Worm (Caenorhabditis elegans) whole organism, young adult: ENCODE data around the gene nhr-203.

Experiments used
- B0035.1 ChIP-seq: sonication (generic microtip); optimal IDR thresholded peaks from 2 replicates; lab custom pipeline; 2016; ENCODE audit warnings: missing genetic modification characterization, mild to moderate bottlenecking, missing compliant biosample characterization, missing genotype, missing genetic modification reagents
- B0336.3 ChIP-seq: fragments of 200-800 bp; sonication (Bioruptor generic); IDR thresholded peaks from 2 replicates; pipeline ENCODE4 v1.3.6; 2022; ENCODE audit warnings: missing genetic modification characterization, missing compliant biosample characterization
- F33H1.4 ChIP-seq: fragments of 200-800 bp; sonication (Bioruptor generic); IDR thresholded peaks from 2 replicates; pipeline ENCODE4 v1.3.6; 2022; ENCODE audit warnings: missing genetic modification reagents, missing genetic modification characterization, missing compliant biosample characterization
- F37B4.10 ChIP-seq: fragments of 200-800 bp; sonication (Bioruptor generic); IDR thresholded peaks from 2 replicates; pipeline ENCODE4 v1.3.6; 2022; ENCODE audit warnings: missing genetic modification characterization, missing compliant biosample characterization
- F55B11.4 ChIP-seq: sonication (generic microtip); optimal IDR thresholded peaks from 2 replicates; lab custom pipeline; 2016; ENCODE audit warnings: missing compliant biosample characterization, missing genetic modification characterization, borderline replicate concordance; ENCODE audit not compliant: insufficient read depth
- K12H6.12 ChIP-seq: fragments of 200-800 bp; sonication (Bioruptor generic); optimal IDR thresholded peaks from 2 replicates; lab custom pipeline; 2018; ENCODE audit warnings: mild to moderate bottlenecking, missing genetic modification characterization, missing compliant biosample characterization
- T07F8.4 ChIP-seq: sonication (generic microtip); optimal IDR thresholded peaks from 2 replicates; lab custom pipeline; 2016; ENCODE audit warnings: mild to moderate bottlenecking, missing genetic modification characterization, moderate library complexity, missing compliant biosample characterization
- T26A5.8 ChIP-seq: sonication (generic microtip); optimal IDR thresholded peaks from 2 replicates; lab custom pipeline; 2016; ENCODE audit warnings: missing genetic modification characterization, missing compliant biosample characterization
- Y53G8AR.9 ChIP-seq: fragments of 200-800 bp; sonication (Bioruptor generic); conservative IDR thresholded peaks from 2 replicates; pipeline ENCODE4 v1.3.6; 2022; ENCODE audit warnings: missing genetic modification reagents, missing genetic modification characterization, missing compliant biosample characterization
- Y95B8A.8 ChIP-seq: fragments of 200-800 bp; sonication (Bioruptor generic); IDR thresholded peaks from 2 replicates; pipeline ENCODE4 v1.3.6; 2022; ENCODE audit warnings: missing genetic modification reagents, missing genetic modification characterization, missing compliant biosample characterization
- akir-1 ChIP-seq: fragments of 200-800 bp; sonication (Bioruptor generic); optimal IDR thresholded peaks from 2 replicates; lab custom pipeline; 2018; ENCODE audit warnings: mild to moderate bottlenecking, missing genetic modification characterization, moderate library complexity, missing compliant biosample characterization
- athp-1 ChIP-seq: sonication (generic microtip); optimal IDR thresholded peaks from 2 replicates; lab custom pipeline; 2017; ENCODE audit warnings: mild to moderate bottlenecking, missing genetic modification characterization, missing compliant biosample characterization
- attf-3 ChIP-seq: fragments of 200-800 bp; sonication (Bioruptor generic); conservative IDR thresholded peaks from 2 replicates; pipeline ENCODE4 v1.3.6; 2022; ENCODE audit warnings: missing genetic modification reagents, missing genetic modification characterization, missing compliant biosample characterization
- attf-5 ChIP-seq: fragments of 200-800 bp; sonication (Bioruptor generic); optimal IDR thresholded peaks from 2 replicates; lab custom pipeline; 2018; ENCODE audit warnings: mild to moderate bottlenecking, missing genetic modification characterization, missing compliant biosample characterization
- attf-6 ChIP-seq: fragments of 200-800 bp; sonication (Bioruptor generic); IDR thresholded peaks from 2 replicates; pipeline ENCODE4 v1.3.6; 2022; ENCODE audit warnings: missing genetic modification reagents, missing genetic modification characterization, missing compliant biosample characterization
- bed-1 ChIP-seq: fragments of 200-800 bp; sonication (Bioruptor generic); IDR thresholded peaks from 2 replicates; pipeline ENCODE4 v1.3.6; 2022; ENCODE audit warnings: missing genetic modification reagents, missing genetic modification characterization, missing compliant biosample characterization
- bed-2 ChIP-seq: fragments of 200-800 bp; sonication (Bioruptor generic); IDR thresholded peaks from 2 replicates; pipeline ENCODE4 v1.3.6; 2022; ENCODE audit warnings: missing genetic modification reagents, missing genetic modification characterization, missing compliant biosample characterization
- cebp-1 ChIP-seq, 2 experiments: fragments of 200-800 bp in 1 of 2; sonication (Bioruptor generic) in 1 of 2; sonication (generic microtip) in 1 of 2; IDR thresholded peaks in 1 of 2; optimal IDR thresholded peaks in 1 of 2; 2 replicates each; pipeline versions ENCODE4 v1.3.6 to Lab custom; 2017 to 2022; ENCODE audit warnings: missing compliant biosample characterization in 2 of 2, missing genetic modification characterization in 2 of 2, mild to moderate bottlenecking in 1 of 2, missing genetic modification reagents in 1 of 2, moderate library complexity in 1 of 2
- cebp-2 ChIP-seq: fragments of 200-800 bp; sonication (Bioruptor generic); IDR thresholded peaks from 2 replicates; pipeline ENCODE4 v1.3.6; 2022; ENCODE audit warnings: missing genetic modification characterization, missing compliant biosample characterization
- ceh-100 ChIP-seq: fragments of 200-800 bp; sonication (Bioruptor generic); IDR thresholded peaks from 2 replicates; pipeline ENCODE4 v1.3.6; 2022; ENCODE audit warnings: missing genetic modification reagents, missing genetic modification characterization, missing compliant biosample characterization
- ceh-27 ChIP-seq: fragments of 200-800 bp; sonication (Bioruptor generic); optimal IDR thresholded peaks from 2 replicates; lab custom pipeline; 2018; ENCODE audit warnings: mild to moderate bottlenecking, missing genetic modification characterization, moderate library complexity, missing compliant biosample characterization
- ceh-40 ChIP-seq: fragments of 200-800 bp; sonication (Bioruptor generic); IDR thresholded peaks from 2 replicates; pipeline ENCODE4 v1.3.6; 2022; ENCODE audit warnings: missing genetic modification characterization, missing compliant biosample characterization
- ceh-58 ChIP-seq: fragments of 200-800 bp; sonication (Bioruptor generic); IDR thresholded peaks from 2 replicates; pipeline ENCODE4 v1.3.6; 2022; ENCODE audit warnings: missing genetic modification characterization, missing compliant biosample characterization
- ceh-79 ChIP-seq: sonication (generic microtip); optimal IDR thresholded peaks from 2 replicates; lab custom pipeline; 2017; ENCODE audit warnings: mild to moderate bottlenecking, missing genetic modification characterization, missing compliant biosample characterization
- ceh-91 ChIP-seq: fragments of 200-800 bp; sonication (Bioruptor generic); IDR thresholded peaks from 2 replicates; pipeline ENCODE4 v1.3.6; 2022; ENCODE audit warnings: missing genetic modification reagents, missing genetic modification characterization, missing compliant biosample characterization
- die-1 ChIP-seq: sonication (generic microtip); optimal IDR thresholded peaks from 2 replicates; lab custom pipeline; 2016; ENCODE audit warnings: missing genotype, mild to moderate bottlenecking, missing genetic modification characterization, missing compliant biosample characterization
- egl-18 ChIP-seq: fragments of 200-800 bp; sonication (Bioruptor generic); IDR thresholded peaks from 2 replicates; pipeline ENCODE4 v1.3.6; 2022; ENCODE audit warnings: missing genetic modification reagents, missing genetic modification characterization, missing compliant biosample characterization
- egl-44 ChIP-seq: fragments of 200-800 bp; sonication (Bioruptor generic); IDR thresholded peaks from 2 replicates; pipeline ENCODE4 v1.3.6; 2022; ENCODE audit warnings: missing genetic modification reagents, missing genetic modification characterization, missing compliant biosample characterization
- egrh-3 ChIP-seq: fragments of 200-800 bp; sonication (Bioruptor generic); IDR thresholded peaks from 2 replicates; pipeline ENCODE4 v1.3.6; 2022; ENCODE audit warnings: missing genetic modification reagents, missing genetic modification characterization, missing compliant biosample characterization
- hlh-12 ChIP-seq: sonication (generic microtip); optimal IDR thresholded peaks from 2 replicates; lab custom pipeline; 2016; ENCODE audit warnings: missing genetic modification characterization, missing compliant biosample characterization
- hmg-1.2 ChIP-seq: fragments of 200-800 bp; sonication (Bioruptor generic); IDR thresholded peaks from 2 replicates; pipeline ENCODE4 v1.3.6; 2022; ENCODE audit warnings: missing genetic modification reagents, missing genetic modification characterization, missing compliant biosample characterization
- hmg-20 ChIP-seq: fragments of 200-800 bp; sonication (Bioruptor generic); IDR thresholded peaks from 2 replicates; pipeline ENCODE4 v1.3.6; 2022; ENCODE audit warnings: missing genetic modification reagents, missing genetic modification characterization, missing compliant biosample characterization
- let-526 ChIP-seq: fragments of 200-800 bp; sonication (Bioruptor generic); IDR thresholded peaks from 2 replicates; pipeline ENCODE4 v1.3.6; 2022; ENCODE audit warnings: missing genetic modification reagents, missing genetic modification characterization, missing compliant biosample characterization
- lin-35 ChIP-seq, 3 experiments: fragments of 150-350 bp in 2 of 3; sonication (generic microtip) in 1 of 3; optimal IDR thresholded peaks; 2 replicates each; lab custom pipeline; 2014 to 2018; ENCODE audit warnings: missing biosample characterization in 3 of 3, missing genetic modification characterization in 3 of 3, missing genetic modification reagents in 3 of 3
- lin-40 ChIP-seq: sonication (generic microtip); optimal IDR thresholded peaks from 2 replicates; lab custom pipeline; 2016; ENCODE audit warnings: missing genetic modification characterization, mild to moderate bottlenecking, missing compliant biosample characterization, missing genotype, missing genetic modification reagents
- lsy-27 ChIP-seq: sonication (generic microtip); optimal IDR thresholded peaks from 2 replicates; lab custom pipeline; 2017; ENCODE audit warnings: missing genetic modification characterization, mild to moderate bottlenecking, missing compliant biosample characterization, antibody characterized with exemption, missing genotype, borderline replicate concordance; ENCODE audit not compliant: insufficient read depth
- nhr-27 ChIP-seq: fragments of 200-800 bp; sonication (Bioruptor generic); optimal IDR thresholded peaks from 2 replicates; lab custom pipeline; 2018; ENCODE audit warnings: mild to moderate bottlenecking, missing genetic modification characterization, moderate library complexity, missing compliant biosample characterization
- nhr-80 ChIP-seq: sonication (generic microtip); optimal IDR thresholded peaks from 2 replicates; lab custom pipeline; 2016; ENCODE audit warnings: missing genetic modification characterization, missing compliant biosample characterization
- nhr-90 ChIP-seq: sonication (generic microtip); optimal IDR thresholded peaks from 2 replicates; lab custom pipeline; 2016; ENCODE audit warnings: missing genotype, mild to moderate bottlenecking, missing genetic modification characterization, missing compliant biosample characterization
- snpc-1.1 ChIP-seq: sonication (generic microtip); optimal IDR thresholded peaks from 2 replicates; lab custom pipeline; 2017; ENCODE audit warnings: missing genetic modification characterization, mild to moderate bottlenecking, missing compliant biosample characterization, antibody characterized with exemption, moderate library complexity, missing genotype, missing genetic modification reagents; ENCODE audit not compliant: insufficient read depth
- snpc-4 ChIP-seq, 5 experiments: fragments of 150-350 bp in 1 of 5; sonication (generic microtip) in 4 of 5; optimal IDR thresholded peaks; 2 replicates each; lab custom pipeline; 2014 to 2018; ENCODE audit warnings: missing genetic modification characterization in 5 of 5, missing biosample characterization in 3 of 5, antibody characterized with exemption in 2 of 5, mild to moderate bottlenecking in 2 of 5, missing compliant biosample characterization in 2 of 5, missing genotype in 2 of 5, moderate library complexity in 2 of 5, missing genetic modification reagents in 1 of 5
- somi-1 ChIP-seq: fragments of 200-800 bp; sonication (Bioruptor generic); optimal IDR thresholded peaks from 2 replicates; lab custom pipeline; 2018; ENCODE audit warnings: mild to moderate bottlenecking, missing genetic modification characterization, missing compliant biosample characterization
- sptf-2 ChIP-seq: fragments of 200-800 bp; sonication (Bioruptor generic); optimal IDR thresholded peaks from 2 replicates; lab custom pipeline; 2018; ENCODE audit warnings: mild to moderate bottlenecking, missing genetic modification characterization, missing compliant biosample characterization
- tbp1 ChIP-seq: fragments of 200-800 bp; sonication (Bioruptor generic); optimal IDR thresholded peaks from 2 replicates; lab custom pipeline; 2018; ENCODE audit warnings: mild to moderate bottlenecking, missing genetic modification characterization, missing compliant biosample characterization
- unc-130 ChIP-seq: sonication (generic microtip); optimal IDR thresholded peaks from 2 replicates; lab custom pipeline; 2016; ENCODE audit warnings: missing genetic modification reagents, missing genetic modification characterization, missing compliant biosample characterization
- ztf-25 ChIP-seq: fragments of 200-800 bp; sonication (Bioruptor generic); IDR thresholded peaks from 2 replicates; pipeline ENCODE4 v1.3.6; 2022; ENCODE audit warnings: missing genetic modification reagents, missing genetic modification characterization, missing compliant biosample characterization

The nhr-203 gene

DNA sequence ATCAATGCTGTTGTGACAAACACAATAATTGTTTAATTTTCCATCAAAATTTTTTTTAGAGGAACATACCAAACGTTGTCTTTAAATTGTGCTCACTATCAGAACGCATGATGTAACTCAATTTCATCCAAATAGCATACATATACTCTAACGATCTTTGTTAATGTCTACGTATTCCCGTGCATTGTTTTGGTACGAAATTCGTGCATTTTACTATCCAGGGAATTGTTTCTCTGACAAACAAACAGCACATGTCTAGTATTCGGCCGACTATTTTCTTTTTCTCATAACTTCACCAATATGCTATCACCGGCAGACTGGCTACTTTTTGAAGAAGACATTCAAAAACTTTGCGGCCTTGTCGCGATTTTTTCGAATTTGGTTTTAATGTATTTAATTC is 31.8 kb downstream of the nhr-203 start, which contains the start of gene str-196:
TSS of gene str-196 (plus strand) at position 301 of the 400 bp plus-strand sequence.
- TF ChIP-seq F33H1.4 (GFP tag; lab: Robert Waterston, UW) (no peak), tbp1 (GFP tag; lab: Kevin White, UChicago) (no peak), B0035.1 (tag; lab: Kevin White, UChicago) (no peak), ceh-79 (no peak), attf-5 (GFP tag; lab: Kevin White, UChicago) (no peak), lsy-27 (tag; lab: Kevin White, UChicago) (no peak), F55B11.4 (tag; lab: Kevin White, UChicago) (no peak), ceh-58 (no peak), F37B4.10 (GFP tag; lab: Robert Waterston, UW) (no peak), bed-2 (GFP tag; lab: Robert Waterston, UW) (no peak), hlh-12 (tag; lab: Kevin White, UChicago) (no peak), T07F8.4 (tag; lab: Kevin White, UChicago) (no peak), snpc-1.1 (tag; lab: Kevin White, UChicago) (no peak)

DNA sequence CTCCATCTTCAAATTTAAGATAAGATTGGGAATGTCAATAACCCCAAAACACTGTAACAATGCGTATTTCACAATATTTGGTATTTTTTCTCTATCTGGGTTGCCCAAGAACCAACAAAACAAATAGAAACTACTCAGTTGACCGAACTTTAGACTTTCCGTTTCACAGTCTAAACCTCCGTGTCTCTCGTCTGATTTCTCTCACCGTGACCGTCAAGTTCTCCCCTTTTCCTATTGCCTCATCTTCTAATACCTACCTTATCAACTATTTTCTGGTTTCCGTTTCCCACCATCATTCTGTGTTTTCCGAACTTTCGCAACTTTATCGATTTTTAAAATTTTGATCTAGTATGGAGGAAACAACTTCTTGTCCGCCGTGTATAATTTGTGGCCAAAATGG is 34.7 kb downstream of the nhr-203 start, which contains the start of gene nhr-131:
TSS of gene nhr-131 (plus strand) at position 87 of the 400 bp plus-strand sequence.
- no peak for TF ChIP-seq B0336.3 (GFP tag; lab: Robert Waterston, UW)
- TF ChIP-seq Y95B8A.8 (GFP tag; lab: Robert Waterston, UW): no peak
- TF ChIP-seq bed-1 (GFP tag; lab: Robert Waterston, UW): no peak
- TF ChIP-seq hmg-1.2: no peak
- TF ChIP-seq egrh-3 (GFP tag; lab: Robert Waterston, UW): no peak
- no peak for TF ChIP-seq let-526 (GFP tag; lab: Robert Waterston, UW)
- TF ChIP-seq ceh-27 (GFP tag; lab: Kevin White, UChicago): no peak
- no peak for TF ChIP-seq K12H6.12
- TF ChIP-seq B0035.1 (tag; lab: Kevin White, UChicago): no peak
- TF ChIP-seq ceh-40 (GFP tag; lab: Robert Waterston, UW): no peak
- no peak for TF ChIP-seq snpc-4 (GFP tag; optimal IDR thresholded peaks at IDR 0.05; lab: Kevin White, UChicago)
- no peak for TF ChIP-seq snpc-4 (tag; optimal IDR thresholded peaks at IDR 0.05; lab: Kevin White, UChicago)
- TF ChIP-seq attf-3 (GFP tag; lab: Robert Waterston, UW): no peak
- TF ChIP-seq egl-44 (GFP tag; lab: Robert Waterston, UW): no peak
- TF ChIP-seq T26A5.8 (tag; lab: Kevin White, UChicago): no peak
- no peak for TF ChIP-seq F55B11.4 (tag; lab: Kevin White, UChicago)
- no peak for TF ChIP-seq akir-1 (GFP tag; lab: Kevin White, UChicago)
- TF ChIP-seq athp-1 (tag; lab: Kevin White, UChicago): no peak
- no peak for TF ChIP-seq egl-18 (GFP tag; lab: Robert Waterston, UW)
- no peak for TF ChIP-seq unc-130
- TF ChIP-seq ztf-25: no peak
- no peak for TF ChIP-seq hmg-20 (GFP tag; lab: Robert Waterston, UW)
- no peak for TF ChIP-seq nhr-90 (tag; lab: Kevin White, UChicago)
- TF ChIP-seq ceh-100 (GFP tag; lab: Robert Waterston, UW): no peak
- TF ChIP-seq cebp-1 (GFP tag; IDR thresholded peaks at IDR 0.05; lab: Robert Waterston, UW): peak; percentile 73
- peak; percentile 89 for TF ChIP-seq cebp-1 (tag; optimal IDR thresholded peaks at IDR 0.05; lab: Kevin White, UChicago)
- TF ChIP-seq lin-40 (tag; lab: Kevin White, UChicago): peak; percentile 20
- TF ChIP-seq ceh-91 (GFP tag; lab: Robert Waterston, UW): no peak
- TF ChIP-seq somi-1 (GFP tag; lab: Kevin White, UChicago): no peak
- TF ChIP-seq Y53G8AR.9 (GFP tag; lab: Robert Waterston, UW): no peak
- peak; percentile 54 for TF ChIP-seq attf-5 (GFP tag; lab: Kevin White, UChicago)
- TF ChIP-seq nhr-80 (tag; lab: Kevin White, UChicago): peak; percentile 77
- no peak for TF ChIP-seq nhr-27 (tag; lab: Kevin White, UChicago)
- no peak for TF ChIP-seq die-1 (tag; lab: Kevin White, UChicago)
- TF ChIP-seq cebp-2 (GFP tag; lab: Robert Waterston, UW): no peak
- no peak for TF ChIP-seq attf-6
- TF ChIP-seq sptf-2 (GFP tag; lab: Kevin White, UChicago): no peak
- TF ChIP-seq lin-35 (GFP tag; optimal IDR thresholded peaks at IDR 0.05; lab: Kevin White, UChicago): no peak
